Worm (Caenorhabditis elegans) whole organism, late embryonic: Measurements from ENCODE around the gene fbxc-22.

Experiments
- C38D4.7 ChIP-seq: fragments of 200-800 bp; sonication (Bioruptor generic); optimal IDR thresholded peaks from 2 replicates; lab custom pipeline; 2018; ENCODE audit warnings: mild to moderate bottlenecking, missing genetic modification characterization, moderate library complexity, missing compliant biosample characterization
- F13H6.1 ChIP-seq: sonication (generic microtip); optimal IDR thresholded peaks from 2 replicates; lab custom pipeline; 2016; ENCODE audit warnings: missing genetic modification characterization, missing compliant biosample characterization
- K02D7.2 ChIP-seq: sonication (generic microtip); optimal IDR thresholded peaks from 2 replicates; lab custom pipeline; 2017; ENCODE audit warnings: mild to moderate bottlenecking, missing genetic modification characterization, missing compliant biosample characterization
- Y22D7AL.16 ChIP-seq: sonication (generic microtip); optimal IDR thresholded peaks from 2 replicates; lab custom pipeline; 2016; ENCODE audit warnings: missing genetic modification characterization, missing compliant biosample characterization
- ahr-1 ChIP-seq: sonication (generic microtip); optimal IDR thresholded peaks from 2 replicates; lab custom pipeline; 2016; ENCODE audit warnings: missing genetic modification characterization, missing compliant biosample characterization
- ceh-14 ChIP-seq: sonication (generic microtip); optimal IDR thresholded peaks from 2 replicates; lab custom pipeline; 2016; ENCODE audit warnings: missing genotype, missing genetic modification characterization, missing compliant biosample characterization
- ceh-19 ChIP-seq: fragments of 200-800 bp; sonication (Bioruptor generic); optimal IDR thresholded peaks from 2 replicates; lab custom pipeline; 2018; ENCODE audit warnings: mild to moderate bottlenecking, missing genetic modification characterization, missing compliant biosample characterization
- ceh-2 ChIP-seq: sonication (generic microtip); optimal IDR thresholded peaks from 2 replicates; lab custom pipeline; 2016; ENCODE audit warnings: missing genotype, missing genetic modification characterization, missing compliant biosample characterization
- ceh-30 ChIP-seq: fragments of 150-350 bp; optimal IDR thresholded peaks from 2 replicates; lab custom pipeline; 2014; ENCODE audit warnings: missing biosample characterization, missing genetic modification characterization
- ceh-31 ChIP-seq: sonication (generic microtip); optimal IDR thresholded peaks from 2 replicates; lab custom pipeline; 2016; ENCODE audit warnings: missing genetic modification characterization, missing compliant biosample characterization
- ceh-48 ChIP-seq: sonication (generic microtip); optimal IDR thresholded peaks from 2 replicates; lab custom pipeline; 2016; ENCODE audit warnings: missing genetic modification characterization, inconsistent platforms, missing compliant biosample characterization
- che-1 ChIP-seq: sonication (generic microtip); optimal IDR thresholded peaks from 2 replicates; lab custom pipeline; 2016; ENCODE audit warnings: mild to moderate bottlenecking, missing genetic modification characterization, missing compliant biosample characterization
- dmd-4 ChIP-seq: sonication (generic microtip); optimal IDR thresholded peaks from 2 replicates; lab custom pipeline; 2016; ENCODE audit warnings: borderline replicate concordance, missing genetic modification characterization, missing compliant biosample characterization
- dve-1 ChIP-seq: sonication (generic microtip); optimal IDR thresholded peaks from 2 replicates; lab custom pipeline; 2017; ENCODE audit warnings: antibody characterized with exemption, mild to moderate bottlenecking, missing genetic modification characterization, missing compliant biosample characterization
- fax-1 ChIP-seq: sonication (generic microtip); optimal IDR thresholded peaks from 2 replicates; lab custom pipeline; 2016; ENCODE audit warnings: missing genotype, missing genetic modification characterization, missing compliant biosample characterization
- fkh-10 ChIP-seq: fragments of 150-350 bp; optimal IDR thresholded peaks from 2 replicates; lab custom pipeline; 2014; ENCODE audit warnings: missing biosample characterization, missing genetic modification reagents, missing genetic modification characterization
- fkh-6 ChIP-seq: sonication (generic microtip); optimal IDR thresholded peaks from 2 replicates; lab custom pipeline; 2016; ENCODE audit warnings: missing genetic modification characterization, missing compliant biosample characterization
- gmeb-2 ChIP-seq: sonication (generic microtip); optimal IDR thresholded peaks from 2 replicates; lab custom pipeline; 2016; ENCODE audit warnings: missing genetic modification characterization, inconsistent platforms, missing compliant biosample characterization
- hlh-13 ChIP-seq: fragments of 200-800 bp; sonication (Bioruptor generic); optimal IDR thresholded peaks from 2 replicates; lab custom pipeline; 2018; ENCODE audit warnings: mild to moderate bottlenecking, missing genetic modification characterization, missing compliant biosample characterization
- hlh-15 ChIP-seq: sonication (generic microtip); optimal IDR thresholded peaks from 2 replicates; lab custom pipeline; 2016; ENCODE audit warnings: missing genetic modification characterization, missing compliant biosample characterization
- lim-6 ChIP-seq: sonication (generic microtip); optimal IDR thresholded peaks from 2 replicates; lab custom pipeline; 2016; ENCODE audit warnings: missing genetic modification characterization, missing compliant biosample characterization
- lin-11 ChIP-seq: fragments of 200-800 bp; sonication (Bioruptor generic); optimal IDR thresholded peaks from 2 replicates; lab custom pipeline; 2018; ENCODE audit warnings: mild to moderate bottlenecking, missing genetic modification characterization, missing compliant biosample characterization
- madf-2 ChIP-seq: sonication (generic microtip); optimal IDR thresholded peaks from 2 replicates; lab custom pipeline; 2017; ENCODE audit warnings: missing genetic modification characterization, missing compliant biosample characterization
- mec-3 ChIP-seq: sonication (generic microtip); optimal IDR thresholded peaks from 2 replicates; lab custom pipeline; 2016; ENCODE audit warnings: borderline replicate concordance, missing genetic modification characterization, missing compliant biosample characterization
- nfya-1 ChIP-seq: sonication (generic microtip); optimal IDR thresholded peaks from 2 replicates; lab custom pipeline; 2017; ENCODE audit warnings: missing genetic modification characterization, mild to moderate bottlenecking, missing compliant biosample characterization, antibody characterized with exemption, moderate library complexity
- nhr-11 ChIP-seq: fragments of 150-350 bp; optimal IDR thresholded peaks from 2 replicates; lab custom pipeline; 2014; ENCODE audit warnings: missing biosample characterization, missing genetic modification characterization
- nhr-232 ChIP-seq: sonication (generic microtip); optimal IDR thresholded peaks from 2 replicates; lab custom pipeline; 2016; ENCODE audit warnings: missing genetic modification characterization, missing compliant biosample characterization
- odd-2 ChIP-seq: sonication (generic microtip); optimal IDR thresholded peaks from 2 replicates; lab custom pipeline; 2017; ENCODE audit warnings: antibody characterized with exemption, mild to moderate bottlenecking, missing genetic modification characterization, missing compliant biosample characterization
- pag-3 ChIP-seq: sonication (generic microtip); optimal IDR thresholded peaks from 2 replicates; lab custom pipeline; 2016; ENCODE audit warnings: missing compliant biosample characterization, missing genetic modification characterization, borderline replicate concordance
- pat-9 ChIP-seq: fragments of 200-800 bp; sonication (Bioruptor generic); optimal IDR thresholded peaks from 2 replicates; lab custom pipeline; 2018; ENCODE audit warnings: mild to moderate bottlenecking, missing genetic modification characterization, moderate library complexity, missing compliant biosample characterization
- pax-1 ChIP-seq: fragments of 150-350 bp; optimal IDR thresholded peaks from 2 replicates; lab custom pipeline; 2014; ENCODE audit warnings: missing biosample characterization, missing genetic modification characterization
- pha-2 ChIP-seq: sonication (generic microtip); optimal IDR thresholded peaks from 2 replicates; lab custom pipeline; 2017; ENCODE audit warnings: mild to moderate bottlenecking, missing genetic modification characterization, missing compliant biosample characterization
- pqm-1 ChIP-seq: sonication (generic microtip); optimal IDR thresholded peaks from 2 replicates; lab custom pipeline; 2016; ENCODE audit warnings: missing genetic modification characterization, missing compliant biosample characterization
- rnt-1 ChIP-seq: sonication (generic microtip); optimal IDR thresholded peaks from 2 replicates; lab custom pipeline; 2016; ENCODE audit warnings: missing genetic modification characterization, missing compliant biosample characterization
- sdc-2 ChIP-seq: sonication (generic microtip); optimal IDR thresholded peaks from 2 replicates; lab custom pipeline; 2016; ENCODE audit warnings: missing genotype, missing genetic modification characterization, missing compliant biosample characterization
- sox-2 ChIP-seq: fragments of 200-800 bp; sonication (Bioruptor generic); IDR thresholded peaks from 2 replicates; pipeline ENCODE4 v1.3.6; 2022; ENCODE audit warnings: missing genetic modification reagents, missing genetic modification characterization, missing compliant biosample characterization
- tbx-7 ChIP-seq: sonication (generic microtip); optimal IDR thresholded peaks from 2 replicates; lab custom pipeline; 2016; ENCODE audit warnings: missing genotype, missing genetic modification characterization, missing compliant biosample characterization
- ttx-3 ChIP-seq: sonication (generic microtip); optimal IDR thresholded peaks from 2 replicates; lab custom pipeline; 2016; ENCODE audit warnings: missing genetic modification reagents, missing genetic modification characterization, missing compliant biosample characterization
- unc-42 ChIP-seq: sonication (generic microtip); optimal IDR thresholded peaks from 2 replicates; lab custom pipeline; 2016; ENCODE audit warnings: missing genotype, missing genetic modification characterization, missing compliant biosample characterization

Gene fbxc-22

ce11 chrII:1691011-1691410, at the start of gene fbxc-22:
Gene fbxc-22 (minus strand): TSS chrII:1691111.
- no peak for TF ChIP-seq ceh-31 (tag; lab: Kevin White, UChicago)
- TF ChIP-seq C38D4.7 (GFP tag; lab: Kevin White, UChicago) = no peak
- TF ChIP-seq ceh-30 (tag; lab: Kevin White, UChicago) = no peak
- TF ChIP-seq pha-2 (tag; lab: Kevin White, UChicago) = no peak
- no peak for TF ChIP-seq ceh-19 (GFP tag; lab: Kevin White, UChicago)
- TF ChIP-seq nhr-232 (tag; lab: Kevin White, UChicago) = no peak
- TF ChIP-seq F13H6.1 (tag; lab: Kevin White, UChicago) = no peak
- TF ChIP-seq mec-3 (tag; lab: Kevin White, UChicago) = no peak
- no peak for TF ChIP-seq sdc-2 (tag; lab: Kevin White, UChicago)
- TF ChIP-seq lin-11 (tag; lab: Kevin White, UChicago) = no peak
- no peak for TF ChIP-seq ceh-2 (tag; lab: Kevin White, UChicago)
- TF ChIP-seq pag-3 = no peak
- no peak for TF ChIP-seq fax-1
- no peak for TF ChIP-seq pax-1 (tag; lab: Kevin White, UChicago)
- TF ChIP-seq fkh-6 = no peak
- TF ChIP-seq pat-9 (tag; lab: Kevin White, UChicago) = no peak
- TF ChIP-seq pqm-1 (tag; lab: Kevin White, UChicago) = no peak

ce11 chrII:1738844-1739243, 47.9 kb upstream of the fbxc-22 start, which contains the start of the genes irld-9 and irld-33:
Gene irld-9 (minus strand): TSS chrII:1738944.
Gene irld-33 (plus strand): TSS chrII:1739052.
- TF ChIP-seq fkh-6 (no peak), sox-2 (no peak), ceh-19 (GFP tag; lab: Kevin White, UChicago) (no peak), madf-2 (tag; lab: Kevin White, UChicago) (no peak), hlh-13 (no peak), hlh-15 (tag; lab: Kevin White, UChicago) (no peak), ahr-1 (tag; lab: Kevin White, UChicago) (no peak), dve-1 (tag; lab: Kevin White, UChicago) (no peak), Y22D7AL.16 (tag; lab: Kevin White, UChicago) (no peak), nhr-11 (tag; lab: Kevin White, UChicago) (no peak)

- TF ChIP-seq ceh-48 (tag; lab: Kevin White, UChicago) (no peak), hlh-15 (tag; lab: Kevin White, UChicago) (no peak), C38D4.7 (GFP tag; lab: Kevin White, UChicago) (no peak), madf-2 (tag; lab: Kevin White, UChicago) (no peak), ceh-2 (tag; lab: Kevin White, UChicago) (no peak), fkh-6 (no peak), nfya-1 (tag; lab: Kevin White, UChicago) (no peak)
- TF ChIP-seq, all 69 proteins: peak for 0
Observed at ce11 chrII:1736353-1736752, 45.4 kb upstream of the fbxc-22 start, which contains the start of gene ceh-83. Gene ceh-83 (minus strand): TSS chrII:1736533.

ce11 chrII:1735145-1735544, 44.2 kb upstream of the fbxc-22 start:
- TF ChIP-seq dmd-4 (tag; lab: Kevin White, UChicago) (no peak), odd-2 (no peak), unc-42 (tag; lab: Kevin White, UChicago) (no peak), tbx-7 (no peak), rnt-1 (tag; lab: Kevin White, UChicago) (no peak), pha-2 (tag; lab: Kevin White, UChicago) (no peak), fkh-10 (GFP tag; lab: Kevin White, UChicago) (no peak), pax-1 (tag; lab: Kevin White, UChicago) (no peak), dve-1 (tag; lab: Kevin White, UChicago) (no peak), fax-1 (no peak), ceh-14 (tag; lab: Kevin White, UChicago) (no peak)

ce11 chrII:1731932-1732331, 41.0 kb upstream of the fbxc-22 start, which contains the start of gene ceh-82:
Gene ceh-82 (plus strand): TSS chrII:1732232.
- TF ChIP-seq dve-1 (tag; lab: Kevin White, UChicago) = no peak
- TF ChIP-seq K02D7.2 (tag; lab: Kevin White, UChicago) = no peak
- TF ChIP-seq madf-2 (tag; lab: Kevin White, UChicago) = no peak
- TF ChIP-seq che-1 (tag; lab: Kevin White, UChicago) = no peak
- no peak for TF ChIP-seq hlh-13
- TF ChIP-seq lim-6 = no peak
- no peak for TF ChIP-seq ttx-3 (tag; lab: Kevin White, UChicago)
- no peak for TF ChIP-seq odd-2
- no peak for TF ChIP-seq pag-3
- TF ChIP-seq gmeb-2 (tag; lab: Kevin White, UChicago) = no peak
